Fruit fly (Drosophila melanogaster): ENCODE measurements around the gene cib.

cib gene

dm6 chrX:4100824-4101368 is 5.0 kb upstream of the cib start, which contains the start of the genes Cmtr1 and CG15375 (continued):
- TF ChIP-seq Eip74EF (GFP tag; optimal IDR thresholded peaks at IDR 0.05) (no peak), H2.0 (GFP tag; IDR thresholded peaks at IDR 0.05) (no peak), CG7556 (GFP tag; optimal IDR thresholded peaks at IDR 0.05) (no peak), BEAF-32 (GFP tag; optimal IDR thresholded peaks at IDR 0.05) (peak; percentile 76), wek (GFP tag; optimal IDR thresholded peaks at IDR 0.05) (no peak), Ravus (GFP tag; IDR thresholded peaks at IDR 0.05) (no peak), toy (GFP tag; IDR thresholded peaks at IDR 0.05) (no peak), CG7372 (GFP tag; IDR thresholded peaks at IDR 0.05) (no peak), CG5245 (GFP tag; optimal IDR thresholded peaks at IDR 0.05) (no peak), oc (tag; optimal IDR thresholded peaks at IDR 0.05) (no peak), Dbx (GFP tag; IDR thresholded peaks at IDR 0.05) (no peak), hb (GFP tag; IDR thresholded peaks at IDR 0.05; ENCODE audit: partially characterized antibody) (peak; percentile 72; the same call in 2 of the 3 replicates), Hey (tag; optimal IDR thresholded peaks at IDR 0.05) (no peak), CG7963 (GFP tag; IDR thresholded peaks at IDR 0.05; ENCODE audit: partially characterized antibody) (peak; percentile 74), Ssrp (tag; optimal IDR thresholded peaks at IDR 0.05) (no peak), CG18476 (GFP tag; optimal IDR thresholded peaks at IDR 0.05) (no peak), CG6813 (GFP tag; optimal IDR thresholded peaks at IDR 0.05) (no peak), CG12744 (GFP tag; optimal IDR thresholded peaks at IDR 0.05) (no peak), klu (GFP tag; IDR thresholded peaks at IDR 0.05) (no peak), CG4617 (GFP tag; optimal IDR thresholded peaks at IDR 0.05; ENCODE audit: borderline replicate concordance) (peak; percentile 65), CG17912 (GFP tag; optimal IDR thresholded peaks at IDR 0.05) (no peak), Fer2 (tag; optimal IDR thresholded peaks at IDR 0.05) (no peak), CG3995 (GFP tag; optimal IDR thresholded peaks at IDR 0.05) (peak; percentile 1), tio (GFP tag; optimal IDR thresholded peaks at IDR 0.05) (no peak), hbn (GFP tag; IDR thresholded peaks at IDR 0.05; ENCODE audit: partially characterized antibody) (peak; percentile 67), fd3F (GFP tag; optimal IDR thresholded peaks at IDR 0.05) (no peak), al (GFP tag; IDR thresholded peaks at IDR 0.05) (no peak), mld (GFP tag; IDR thresholded peaks at IDR 0.05; ENCODE audit: partially characterized antibody) (peak; percentile 71; the same call in 2 of the 3 replicates), CG7786 (GFP tag; optimal IDR thresholded peaks at IDR 0.05) (no peak), CG12236 (GFP tag; optimal IDR thresholded peaks at IDR 0.05) (no peak), bcd (GFP tag; optimal IDR thresholded peaks at IDR 0.05) (no peak), nmo (GFP tag; optimal IDR thresholded peaks at IDR 0.05) (peak; percentile 18), vnd (GFP tag; IDR thresholded peaks at IDR 0.05; ENCODE audit: partially characterized antibody) (peak; percentile 71), trem (tag; optimal IDR thresholded peaks at IDR 0.05) (peak; percentile 35), tup (GFP tag; optimal IDR thresholded peaks at IDR 0.05) (no peak), CG10959 (GFP tag; IDR thresholded peaks at IDR 0.05) (no peak), her (GFP tag; optimal IDR thresholded peaks at IDR 0.05) (no peak), dmrt99B (tag; optimal IDR thresholded peaks at IDR 0.05) (no peak), CG9797 (GFP tag; optimal IDR thresholded peaks at IDR 0.05) (peak; percentile 35), CG11085 (GFP tag; IDR thresholded peaks at IDR 0.05) (no peak), unc-4 (GFP tag; IDR thresholded peaks at IDR 0.05; ENCODE audit: partially characterized antibody) (peak; percentile 81), btn (GFP tag; optimal IDR thresholded peaks at IDR 0.05) (no peak), Scr (GFP tag; IDR thresholded peaks at IDR 0.05; ENCODE audit: partially characterized antibody) (peak; percentile 77), CG13296 (GFP tag; optimal IDR thresholded peaks at IDR 0.05) (no peak), CG30403 (GFP tag; optimal IDR thresholded peaks at IDR 0.05) (no peak), ac (GFP tag; optimal IDR thresholded peaks at IDR 0.05) (no peak), br (optimal IDR thresholded peaks at IDR 0.05) (no peak), slou (GFP tag; optimal IDR thresholded peaks at IDR 0.05) (no peak), gsb (GFP tag; IDR thresholded peaks at IDR 0.05) (no peak), salm (tag; optimal IDR thresholded peaks at IDR 0.05) (no peak)
